Fruit fly (Drosophila melanogaster): ENCODE results near the gene RpS19b.
A peak's percentile ranks its signal among the peaks of the same experiment; 100 is the strongest.

Gene RpS19b

DNA sequence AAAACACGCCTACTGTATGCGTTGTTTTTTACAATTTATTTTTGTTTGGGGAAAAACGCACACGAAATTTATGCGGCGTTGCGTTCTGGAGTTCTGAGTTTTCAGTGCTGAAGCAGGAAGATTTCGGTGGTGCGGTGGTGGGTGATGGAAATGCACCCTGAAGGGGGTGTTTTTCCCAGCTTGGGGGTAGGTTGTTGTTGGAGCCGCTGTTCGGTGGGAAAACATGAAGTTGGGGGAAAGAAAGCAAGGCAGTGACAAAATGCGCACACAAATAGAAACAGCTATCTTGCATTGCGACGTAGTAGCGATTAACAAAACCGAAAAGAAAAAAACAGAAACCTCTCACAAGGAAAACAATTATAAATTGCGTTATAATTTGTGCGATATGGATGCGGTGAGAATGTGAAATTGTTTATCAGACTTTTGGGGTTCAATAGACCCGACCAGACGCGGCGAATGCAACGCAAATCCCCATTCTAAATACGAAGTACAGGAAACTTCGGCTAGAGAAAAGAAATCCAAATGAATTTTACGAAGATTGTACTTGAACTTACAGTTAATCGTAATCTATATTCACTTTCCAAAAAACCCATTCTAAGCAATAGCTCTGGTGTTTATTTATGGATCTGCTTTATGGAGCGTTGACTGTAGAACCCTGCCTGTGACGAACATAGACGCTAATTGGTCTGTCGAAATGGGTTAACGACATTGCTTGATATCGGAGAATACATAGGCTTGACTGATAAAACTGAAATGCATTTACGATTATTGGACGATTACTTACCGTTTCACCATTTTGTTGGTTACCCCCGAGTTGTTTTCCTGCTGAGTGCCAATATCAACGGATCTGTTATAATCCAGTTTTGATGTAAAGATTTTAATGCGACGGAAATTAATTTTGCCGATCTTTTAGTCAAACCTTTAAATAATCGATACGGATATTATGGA, 44.8 kb downstream of the RpS19b start (continued):
- TF ChIP-seq CG8290 (GFP tag; optimal IDR thresholded peaks at IDR 0.05) = no peak
- peak in 1 of 2 experiments; percentile 21 for TF ChIP-seq CG8290 (tag; optimal IDR thresholded peaks at IDR 0.05)
- TF ChIP-seq CG2712 (tag; optimal IDR thresholded peaks at IDR 0.05) = peak; percentile 36
- peak; percentile 10 for TF ChIP-seq Hr3 (GFP tag; optimal IDR thresholded peaks at IDR 0.05)
- TF ChIP-seq Kr (GFP tag; optimal IDR thresholded peaks at IDR 0.05) = no peak
- peak; percentile 35 for TF ChIP-seq CG15269 (tag; optimal IDR thresholded peaks at IDR 0.05)
- no peak for TF ChIP-seq Trl (optimal IDR thresholded peaks at IDR 0.05)
- TF ChIP-seq Trl (GFP tag; optimal IDR thresholded peaks at IDR 0.05) = peak; percentile 12
- no peak for TF ChIP-seq CG12155 (GFP tag; optimal IDR thresholded peaks at IDR 0.05)
- peak; percentile 43 for TF ChIP-seq zf30C (GFP tag; optimal IDR thresholded peaks at IDR 0.05)
- TF ChIP-seq CG4328 (GFP tag; optimal IDR thresholded peaks at IDR 0.05) = no peak
- 0 out of 2 replicates have a peak, but pooled peaks have one; percentile 13 for TF ChIP-seq CG31441 (GFP tag; IDR thresholded peaks at IDR 0.05)
- peak; percentile 55 for TF ChIP-seq ranshi (GFP tag; IDR thresholded peaks at IDR 0.05)
- TF ChIP-seq lola (GFP tag; optimal IDR thresholded peaks at IDR 0.05) = peak in 1 of 3 experiments; percentile 11
- peak; percentile 5 for TF ChIP-seq lilli (GFP tag; optimal IDR thresholded peaks at IDR 0.05)
- TF ChIP-seq crol (GFP tag; IDR thresholded peaks at IDR 0.05) = peak; percentile 59
- no peak for TF ChIP-seq pan (optimal IDR thresholded peaks at IDR 0.05)
- TF ChIP-seq pan (GFP tag; optimal IDR thresholded peaks at IDR 0.05 in 1 of 2, IDR thresholded peaks at IDR 0.05 in 1 of 2) = peak in 1 of 2 experiments; percentile 5
- peak; percentile 42 for TF ChIP-seq CG11504 (tag; optimal IDR thresholded peaks at IDR 0.05)
- TF ChIP-seq CG5180 (GFP tag; optimal IDR thresholded peaks at IDR 0.05) = no peak
- no peak for TF ChIP-seq CG6854 (GFP tag; optimal IDR thresholded peaks at IDR 0.05)
- peak; percentile 22; the same call in 1 of the 2 replicates for TF ChIP-seq Atf6 (GFP tag; IDR thresholded peaks at IDR 0.05)
- TF ChIP-seq aop (GFP tag; IDR thresholded peaks at IDR 0.05) = 0 out of 2 replicates have a peak, but pooled peaks have one; percentile 30
- no peak for TF ChIP-seq dimm (GFP tag; IDR thresholded peaks at IDR 0.05)
- TF ChIP-seq CG7786 (GFP tag; optimal IDR thresholded peaks at IDR 0.05) = no peak
- no peak for TF ChIP-seq ara (GFP tag; IDR thresholded peaks at IDR 0.05)
- no peak for TF ChIP-seq CG31365 (tag; optimal IDR thresholded peaks at IDR 0.05)
- no peak for TF ChIP-seq Six4 (GFP tag; optimal IDR thresholded peaks at IDR 0.05)
- no peak for TF ChIP-seq MESR4 (GFP tag; optimal IDR thresholded peaks at IDR 0.05)
- TF ChIP-seq CG9932 (GFP tag; IDR thresholded peaks at IDR 0.05) = peak; percentile 28; the same call in 1 of the 2 replicates
- no peak for TF ChIP-seq Poxn (GFP tag; IDR thresholded peaks at IDR 0.05)
- TF ChIP-seq dati (GFP tag; IDR thresholded peaks at IDR 0.05) = no peak
- peak; percentile 33 for TF ChIP-seq tap (tag; optimal IDR thresholded peaks at IDR 0.05)
- no peak for TF ChIP-seq CG12744 (GFP tag; optimal IDR thresholded peaks at IDR 0.05)
- peak; percentile 32; the same call in 1 of the 3 replicates for TF ChIP-seq ci (GFP tag; IDR thresholded peaks at IDR 0.05)
- no peak for TF ChIP-seq sna (GFP tag; IDR thresholded peaks at IDR 0.05; ENCODE audit: partially characterized antibody)
- no peak for TF ChIP-seq Opbp (GFP tag; IDR thresholded peaks at IDR 0.05; ENCODE audit: partially characterized antibody)
- no peak for TF ChIP-seq CG15601 (tag; optimal IDR thresholded peaks at IDR 0.05)
- TF ChIP-seq esg (GFP tag; conservative IDR thresholded peaks at IDR 0.05) = no peak
- peak; percentile 15; the same call in 1 of the 2 replicates for TF ChIP-seq E2f2 (GFP tag; IDR thresholded peaks at IDR 0.05)
- no peak for TF ChIP-seq Vsx1 (GFP tag; optimal IDR thresholded peaks at IDR 0.05)
- TF ChIP-seq Hr51 (GFP tag; optimal IDR thresholded peaks at IDR 0.05) = peak in 1 of 2 experiments; percentile 30
- no peak for TF ChIP-seq sens-2 (GFP tag; IDR thresholded peaks at IDR 0.05)
- TF ChIP-seq CG4360 (GFP tag; IDR thresholded peaks at IDR 0.05) = peak; percentile 73
- no peak for TF ChIP-seq Dip2 (GFP tag; IDR thresholded peaks at IDR 0.05)
- TF ChIP-seq CG2678 (tag; optimal IDR thresholded peaks at IDR 0.05) = peak; percentile 23
- TF ChIP-seq CG17612 (GFP tag; IDR thresholded peaks at IDR 0.05) = no peak
- peak; percentile 28 for TF ChIP-seq pros (GFP tag; optimal IDR thresholded peaks at IDR 0.05)
- TF ChIP-seq Dref (GFP tag; IDR thresholded peaks at IDR 0.05) = no peak
